Worm (Caenorhabditis elegans): ENCODE data around the gene srw-59.

The srw-59 gene

DNA sequence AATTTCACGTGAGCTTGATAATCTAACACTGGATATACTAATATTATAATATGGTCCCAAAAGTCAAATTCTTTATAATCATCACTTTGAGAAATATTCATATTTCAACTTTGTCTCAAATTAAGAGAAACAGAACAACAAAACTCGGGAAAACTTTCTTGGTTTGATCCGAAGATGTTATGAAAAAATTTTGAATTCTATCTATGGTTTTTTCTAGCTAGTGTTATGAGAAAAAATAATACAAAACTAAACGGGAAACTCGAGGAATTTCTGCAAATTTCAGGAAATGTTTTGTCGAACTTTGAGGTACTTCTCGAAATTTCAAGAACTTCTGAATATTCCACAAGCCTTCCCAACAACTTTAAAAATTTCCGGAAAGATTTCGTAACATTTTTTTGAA is at the start of gene srw-59:
srw-59 (minus strand) TSS at position 101 of the 400 bp plus-strand sequence.
- TF ChIP-seq nhr-41 (GFP tag; IDR thresholded peaks at IDR 0.05) (no peak), mxl-3 (GFP tag; optimal IDR thresholded peaks at IDR 0.05) (no peak)

DNA sequence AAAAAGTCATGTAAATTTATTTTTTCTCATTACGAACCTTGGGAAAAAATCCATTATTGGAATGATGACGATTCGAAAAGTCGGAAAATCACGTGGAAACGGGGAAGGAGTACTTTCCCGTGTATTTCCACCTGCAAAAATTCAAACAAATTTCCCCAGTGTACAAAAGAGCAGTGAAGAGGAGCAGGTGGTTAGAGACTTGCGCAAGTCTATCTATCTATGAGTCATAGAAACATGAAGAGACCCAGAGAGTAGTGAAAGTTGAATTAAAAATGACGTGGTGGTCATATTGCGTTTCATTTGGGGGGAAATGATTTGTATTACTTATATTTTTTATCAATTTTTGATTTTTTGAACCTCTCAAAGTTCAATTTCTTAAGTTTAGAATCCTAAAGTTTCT is 49.6 kb upstream of the srw-59 start, which contains the start of gene nhr-50:
nhr-50 (minus strand) TSS at position 199 of the 400 bp plus-strand sequence.
- TF ChIP-seq zfp-3 (GFP tag; conservative IDR thresholded peaks at IDR 0.05) (no peak), Y48G9A.11 (GFP tag; IDR thresholded peaks at IDR 0.05) (no peak), zag-1 (tag; optimal IDR thresholded peaks at IDR 0.05) (no peak), zfp-2 (tag; optimal IDR thresholded peaks at IDR 0.05) (no peak), madf-9 (GFP tag; conservative IDR thresholded peaks at IDR 0.05) (no peak), fkh-10 (GFP tag; optimal IDR thresholded peaks at IDR 0.05) (no peak), zip-11 (GFP tag; IDR thresholded peaks at IDR 0.05) (no peak), unc-62 (GFP tag; optimal IDR thresholded peaks at IDR 0.05 in 1 of 2) (peak in 1 of 2 experiments; percentile 1), unc-62 (tag; optimal IDR thresholded peaks at IDR 0.05) (no peak), mxl-2 (GFP tag; conservative IDR thresholded peaks at IDR 0.05) (no peak), dmd-9 (GFP tag; IDR thresholded peaks at IDR 0.05) (no peak), nhr-76 (tag; optimal IDR thresholded peaks at IDR 0.05) (no peak), dmd-6 (GFP tag; IDR thresholded peaks at IDR 0.05) (peak; percentile 90), ceh-20 (GFP tag; IDR thresholded peaks at IDR 0.05) (no peak), pha-4 (GFP tag; IDR thresholded peaks at IDR 0.05) (no peak), pha-4 (tag; optimal IDR thresholded peaks at IDR 0.05) (peak; percentile 86), lir-3 (tag; optimal IDR thresholded peaks at IDR 0.05) (no peak), mxl-3 (GFP tag; optimal IDR thresholded peaks at IDR 0.05) (peak; percentile 14), dve-1 (tag; optimal IDR thresholded peaks at IDR 0.05; ENCODE audit: insufficient read depth) (peak; percentile 85), duxl-1 (tag; optimal IDR thresholded peaks at IDR 0.05; ENCODE audit: poor library complexity) (no peak), nhr-28 (tag; optimal IDR thresholded peaks at IDR 0.05) (peak; percentile 67), rbr-2 (tag; optimal IDR thresholded peaks at IDR 0.05) (no peak), pqm-1 (tag; optimal IDR thresholded peaks at IDR 0.05) (peak; percentile 35), ZK546.5 (tag; optimal IDR thresholded peaks at IDR 0.05) (no peak), F44E2.7 (GFP tag; IDR thresholded peaks at IDR 0.05) (no peak), hlh-30 (tag; optimal IDR thresholded peaks at IDR 0.05; ENCODE audit: insufficient read depth) (peak; percentile 80), lin-39 (tag; optimal IDR thresholded peaks at IDR 0.05) (no peak), F26F4.8 (GFP tag; conservative IDR thresholded peaks at IDR 0.05) (no peak), skn-1 (tag; optimal IDR thresholded peaks at IDR 0.05) (no peak), saeg-2 (GFP tag; IDR thresholded peaks at IDR 0.05) (no peak), mes-2 (tag; optimal IDR thresholded peaks at IDR 0.05; ENCODE audit: poor library complexity, severe bottlenecking) (no peak), ces-1 (GFP tag; optimal IDR thresholded peaks at IDR 0.05) (no peak), cey-2 (tag; optimal IDR thresholded peaks at IDR 0.05; ENCODE audit: borderline replicate concordance, insufficient read depth) (no peak), lin-29 (GFP tag; IDR thresholded peaks at IDR 0.05) (no peak), ztf-11 (tag; optimal IDR thresholded peaks at IDR 0.05) (no peak), zip-2 (tag; optimal IDR thresholded peaks at IDR 0.05) (no peak), nhr-41 (GFP tag; IDR thresholded peaks at IDR 0.05) (no peak), arid-1 (GFP tag; conservative IDR thresholded peaks at IDR 0.05) (0 out of 2 replicates have a peak, but pooled peaks have one; percentile 8), ceh-62 (tag; optimal IDR thresholded peaks at IDR 0.05) (no peak), nhr-77 (tag; optimal IDR thresholded peaks at IDR 0.05) (peak; percentile 66), tag-97 (GFP tag; IDR thresholded peaks at IDR 0.05) (no peak), hlh-11 (tag; optimal IDR thresholded peaks at IDR 0.05) (no peak), dmd-8 (GFP tag; IDR thresholded peaks at IDR 0.05) (no peak), aly-2 (tag; optimal IDR thresholded peaks at IDR 0.05) (no peak), nhr-111 (GFP tag; optimal IDR thresholded peaks at IDR 0.05) (no peak), ama-1 (optimal IDR thresholded peaks at IDR 0.05) (no peak), daf-19 (GFP tag; conservative IDR thresholded peaks at IDR 0.05) (0 out of 2 replicates have a peak, but pooled peaks have one; percentile 51), dpl-1 (GFP tag; optimal IDR thresholded peaks at IDR 0.05) (peak; percentile 31), R02D3.7 (tag; optimal IDR thresholded peaks at IDR 0.05) (no peak), aha-1 (tag) (peak; percentile 39)
